Fruit fly (Drosophila melanogaster) whole organism, adult: Measurements from ENCODE around the gene dwg.

Source experiments
- Clk ChIP-seq: fragments of 200-800 bp; sonication (Bioruptor generic); optimal IDR thresholded peaks from 2 replicates; lab custom pipeline; 2017; ENCODE audit warnings: missing biosample characterization, missing genetic modification characterization
- Crg-1 ChIP-seq: fragments of 200-800 bp; sonication (Bioruptor generic); optimal IDR thresholded peaks from 2 replicates; lab custom pipeline; 2016; ENCODE audit warnings: missing biosample characterization, missing genetic modification characterization
- Hr96 ChIP-seq: fragments of 200-800 bp; sonication (Bioruptor generic); optimal IDR thresholded peaks from 2 replicates; lab custom pipeline; 2016; ENCODE audit warnings: missing biosample characterization, missing genetic modification characterization
- Mnt ChIP-seq: fragments of 200-800 bp; sonication (Bioruptor generic); optimal IDR thresholded peaks from 2 replicates; lab custom pipeline; 2016; ENCODE audit warnings: missing biosample characterization, mild to moderate bottlenecking, missing genetic modification characterization
- kay ChIP-seq: fragments of 200-800 bp; sonication (Bioruptor generic); peaks from one replicate; lab custom pipeline; 2016; ENCODE audit warnings: missing biosample characterization, missing genetic modification characterization, borderline replicate concordance

DNA sequence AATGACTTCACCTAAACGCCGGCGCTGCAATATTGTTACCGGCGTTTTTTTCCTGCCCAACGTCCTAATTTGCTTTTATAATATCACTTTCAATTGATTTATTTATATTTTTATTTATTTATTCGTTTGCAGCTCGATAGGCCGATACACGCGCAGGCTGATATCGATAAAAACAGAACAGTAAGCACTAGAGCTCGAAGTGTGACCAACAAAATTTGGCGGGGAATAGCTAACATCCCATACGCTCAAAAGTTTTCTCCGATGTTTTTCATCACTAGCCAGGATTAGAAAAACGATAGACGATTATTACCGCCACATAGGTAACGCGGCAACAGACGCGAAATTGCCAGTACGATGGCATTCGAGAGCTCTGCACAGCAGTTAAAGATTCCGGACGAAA is 13.7 kb upstream of the dwg start, which contains the start of the genes CG2685 and CG2694:
- TF ChIP-seq kay (GFP tag; lab: Kevin White, UChicago) (no peak), Mnt (GFP tag; lab: Kevin White, UChicago) (peak; percentile 45), Crg-1 (no peak), Hr96 (GFP tag; lab: Kevin White, UChicago) (no peak), Clk (no peak)
